Fruit fly (Drosophila melanogaster): ENCODE results near the gene ND-ASHI.

The ND-ASHI gene

dm6 chrX:6711295-6711694 is 32.4 kb upstream of the ND-ASHI start (continued):
- TF ChIP-seq zen2 (GFP tag; IDR thresholded peaks at IDR 0.05; ENCODE audit: partially characterized antibody) = no peak
- no peak for TF ChIP-seq Dll (GFP tag; IDR thresholded peaks at IDR 0.05; ENCODE audit: partially characterized antibody)
- TF ChIP-seq ash1 (GFP tag; optimal IDR thresholded peaks at IDR 0.05) = peak; percentile 47
- peak; percentile 69 to 82 for TF ChIP-seq chif (GFP tag; optimal IDR thresholded peaks at IDR 0.05)
- TF ChIP-seq ems (GFP tag; optimal IDR thresholded peaks at IDR 0.05) = peak; percentile 64
- peak; percentile 76 to 93 for TF ChIP-seq Pdp1 (GFP tag; optimal IDR thresholded peaks at IDR 0.05)
- peak; percentile 37 for TF ChIP-seq exex (tag; optimal IDR thresholded peaks at IDR 0.05)
- peak; percentile 83 for TF ChIP-seq zf30C (GFP tag; optimal IDR thresholded peaks at IDR 0.05)
- peak; percentile 70 for TF ChIP-seq D19A (tag; optimal IDR thresholded peaks at IDR 0.05)
- peak; percentile 57 for TF ChIP-seq Bdp1 (GFP tag; optimal IDR thresholded peaks at IDR 0.05)
- TF ChIP-seq cas (GFP tag; IDR thresholded peaks at IDR 0.05) = no peak
- no peak for TF ChIP-seq sima (GFP tag; optimal IDR thresholded peaks at IDR 0.05)
- peak; percentile 77 for TF ChIP-seq CG17829 (tag; optimal IDR thresholded peaks at IDR 0.05)
- TF ChIP-seq dan (GFP tag; IDR thresholded peaks at IDR 0.05) = no peak
- TF ChIP-seq CG10209 (GFP tag; optimal IDR thresholded peaks at IDR 0.05) = peak; percentile 81
- TF ChIP-seq CG18619 (GFP tag; optimal IDR thresholded peaks at IDR 0.05) = peak; percentile 74
- peak; percentile 49 for TF ChIP-seq CG9932 (GFP tag; IDR thresholded peaks at IDR 0.05)
- 0 out of 2 replicates have a peak, but pooled peaks have one; percentile 46 for TF ChIP-seq CG32767 (GFP tag; IDR thresholded peaks at IDR 0.05)
- TF ChIP-seq CG10321 (GFP tag; IDR thresholded peaks at IDR 0.05) = no peak
- peak; percentile 37 for TF ChIP-seq CG34376 (GFP tag; optimal IDR thresholded peaks at IDR 0.05)
- TF ChIP-seq Dip2 (GFP tag; IDR thresholded peaks at IDR 0.05) = no peak
- TF ChIP-seq Usf (GFP tag; optimal IDR thresholded peaks at IDR 0.05) = peak; percentile 27
- no peak for TF ChIP-seq sens-2 (GFP tag; IDR thresholded peaks at IDR 0.05)
- 0 out of 2 replicates have a peak, but pooled peaks have one; percentile 35 for TF ChIP-seq CG7372 (GFP tag; IDR thresholded peaks at IDR 0.05)
- peak; percentile 67 for TF ChIP-seq CG1529 (GFP tag; optimal IDR thresholded peaks at IDR 0.05)
- peak; percentile 74 for TF ChIP-seq pnt (GFP tag; optimal IDR thresholded peaks at IDR 0.05)
- no peak for TF ChIP-seq hkb (optimal IDR thresholded peaks at IDR 0.05)
- TF ChIP-seq hkb (GFP tag; IDR thresholded peaks at IDR 0.05) = peak; percentile 85
- peak; percentile 79 for TF ChIP-seq Ptx1 (GFP tag; IDR thresholded peaks at IDR 0.05)
- no peak for TF ChIP-seq Lpt (GFP tag; optimal IDR thresholded peaks at IDR 0.05)
- no peak for TF ChIP-seq amos (GFP tag; IDR thresholded peaks at IDR 0.05; ENCODE audit: partially characterized antibody)
- peak; percentile 79 for TF ChIP-seq BtbVII (GFP tag; optimal IDR thresholded peaks at IDR 0.05)
- peak; percentile 73 for TF ChIP-seq CG9817 (tag; optimal IDR thresholded peaks at IDR 0.05)
- peak; percentile 60 for TF ChIP-seq Myb (GFP tag; optimal IDR thresholded peaks at IDR 0.05)
- no peak for TF ChIP-seq trh (GFP tag; optimal IDR thresholded peaks at IDR 0.05)
- TF ChIP-seq CG1024 (GFP tag; IDR thresholded peaks at IDR 0.05) = peak; percentile 34; the same call in 1 of the 2 replicates
- peak; percentile 18 for TF ChIP-seq CG4282 (GFP tag; optimal IDR thresholded peaks at IDR 0.05)
- TF ChIP-seq ssp (GFP tag; IDR thresholded peaks at IDR 0.05) = peak; percentile 63
- TF ChIP-seq CG14710 (tag; optimal IDR thresholded peaks at IDR 0.05) = peak; percentile 69
- TF ChIP-seq CG31441 (GFP tag; IDR thresholded peaks at IDR 0.05) = peak; percentile 84
- TF ChIP-seq CG6654 (GFP tag; optimal IDR thresholded peaks at IDR 0.05) = peak; percentile 31
- peak; percentile 81 for TF ChIP-seq CG12219 (GFP tag; optimal IDR thresholded peaks at IDR 0.05)
- TF ChIP-seq tin (GFP tag; optimal IDR thresholded peaks at IDR 0.05) = peak; percentile 66
- TF ChIP-seq Lhr (GFP tag; optimal IDR thresholded peaks at IDR 0.05) = peak; percentile 36
- TF ChIP-seq cwo (GFP tag; optimal IDR thresholded peaks at IDR 0.05) = peak; percentile 92
- TF ChIP-seq CG15073 (GFP tag; optimal IDR thresholded peaks at IDR 0.05) = peak; percentile 4
- TF ChIP-seq knrl (GFP tag; IDR thresholded peaks at IDR 0.05; ENCODE audit: partially characterized antibody) = no peak
- no peak for TF ChIP-seq mirr (GFP tag; optimal IDR thresholded peaks at IDR 0.05)
- TF ChIP-seq CG10959 (GFP tag; IDR thresholded peaks at IDR 0.05) = no peak
- TF ChIP-seq Ravus (GFP tag; IDR thresholded peaks at IDR 0.05) = peak; percentile 21; the same call in 1 of the 2 replicates
- TF ChIP-seq Fer2 (tag; optimal IDR thresholded peaks at IDR 0.05) = peak; percentile 40

All from whole organism, embryonic.